Worm (Caenorhabditis elegans) whole organism, mixed stage, embryonic: ENCODE results near the gene crh-1.

ENCODE experiments used
- M03D4.4 ChIP-seq: sonication (generic microtip); optimal IDR thresholded peaks from 2 replicates; lab custom pipeline; 2017; ENCODE audit warnings: mild to moderate bottlenecking, missing genetic modification characterization, missing compliant biosample characterization
- ceh-39 ChIP-seq: fragments of 150-350 bp; optimal IDR thresholded peaks from 2 replicates; lab custom pipeline; 2014; ENCODE audit warnings: missing biosample characterization, missing genetic modification characterization
- ceh-43 ChIP-seq: fragments of 200-800 bp; sonication (Bioruptor generic); optimal IDR thresholded peaks from 2 replicates; lab custom pipeline; 2018; ENCODE audit warnings: mild to moderate bottlenecking, missing genetic modification characterization, moderate library complexity, missing compliant biosample characterization
- ceh-83 ChIP-seq: fragments of 200-800 bp; sonication (Bioruptor generic); optimal IDR thresholded peaks from 2 replicates; lab custom pipeline; 2018; ENCODE audit warnings: mild to moderate bottlenecking, missing genetic modification characterization, missing compliant biosample characterization
- ces-1 ChIP-seq: fragments of 150-350 bp; optimal IDR thresholded peaks from 2 replicates; lab custom pipeline; 2014; ENCODE audit warnings: missing biosample characterization, missing genetic modification reagents, missing genetic modification characterization
- drap-1 ChIP-seq: fragments of 200-800 bp; sonication (Bioruptor generic); optimal IDR thresholded peaks from 3 replicates; lab custom pipeline; 2018; ENCODE audit warnings: mild to moderate bottlenecking, missing genetic modification characterization, missing compliant biosample characterization
- elt-1 ChIP-seq: sonication (generic microtip); optimal IDR thresholded peaks from 2 replicates; lab custom pipeline; 2017; ENCODE audit warnings: missing genetic modification characterization, mild to moderate bottlenecking, missing compliant biosample characterization, antibody characterized with exemption, moderate library complexity, borderline replicate concordance; ENCODE audit not compliant: insufficient read depth
- elt-3 ChIP-seq: fragments of 150-350 bp; optimal IDR thresholded peaks from 2 replicates; lab custom pipeline; 2014; ENCODE audit warnings: missing biosample characterization, missing genetic modification characterization
- ham-2 ChIP-seq: fragments of 200-800 bp; sonication (Bioruptor generic); optimal IDR thresholded peaks from 2 replicates; lab custom pipeline; 2018; ENCODE audit warnings: mild to moderate bottlenecking, missing genetic modification characterization, missing compliant biosample characterization
- hlh-1 ChIP-seq: fragments of 150-350 bp; optimal IDR thresholded peaks from 2 replicates; lab custom pipeline; 2014; ENCODE audit warnings: missing biosample characterization, missing genetic modification reagents, missing genetic modification characterization
- lin-13 ChIP-seq: fragments of 150-350 bp; optimal IDR thresholded peaks from 2 replicates; lab custom pipeline; 2014; ENCODE audit warnings: missing biosample characterization, missing genetic modification characterization
- lin-32 ChIP-seq: fragments of 200-800 bp; sonication (Bioruptor generic); optimal IDR thresholded peaks from 2 replicates; lab custom pipeline; 2018; ENCODE audit warnings: mild to moderate bottlenecking, missing genetic modification characterization, missing compliant biosample characterization
- lsy-2 ChIP-seq: fragments of 150-350 bp; optimal IDR thresholded peaks from 2 replicates; lab custom pipeline; 2014; ENCODE audit warnings: missing biosample characterization, missing genetic modification characterization
- mep-1 ChIP-seq: fragments of 150-350 bp; optimal IDR thresholded peaks from 2 replicates; lab custom pipeline; 2017; ENCODE audit warnings: missing biosample characterization, missing genetic modification reagents, missing genetic modification characterization, inconsistent platforms
- mls-2 ChIP-seq: sonication (generic microtip); optimal IDR thresholded peaks from 2 replicates; lab custom pipeline; 2016; ENCODE audit warnings: mild to moderate bottlenecking, missing genetic modification characterization, moderate library complexity, missing compliant biosample characterization
- nhr-12 ChIP-seq: fragments of 150-350 bp; optimal IDR thresholded peaks from 2 replicates; lab custom pipeline; 2014; ENCODE audit warnings: missing biosample characterization, missing genetic modification characterization
- nhr-2 ChIP-seq: fragments of 150-350 bp; optimal IDR thresholded peaks from 2 replicates; lab custom pipeline; 2014; ENCODE audit warnings: missing biosample characterization, missing genetic modification characterization
- nhr-237 ChIP-seq: fragments of 150-350 bp; optimal IDR thresholded peaks from 2 replicates; lab custom pipeline; 2014; ENCODE audit warnings: missing biosample characterization, missing genetic modification characterization
- nhr-76 ChIP-seq: sonication (generic microtip); optimal IDR thresholded peaks from 2 replicates; lab custom pipeline; 2017; ENCODE audit warnings: missing biosample characterization, missing genetic modification characterization
- pha-4 ChIP-seq: fragments of 150-350 bp; optimal IDR thresholded peaks from 2 replicates; lab custom pipeline; 2018; ENCODE audit warnings: missing biosample characterization, missing genetic modification reagents, missing genetic modification characterization
- sem-2 ChIP-seq: fragments of 200-800 bp; sonication (Bioruptor generic); optimal IDR thresholded peaks from 2 replicates; lab custom pipeline; 2018; ENCODE audit warnings: mild to moderate bottlenecking, missing genetic modification characterization, missing compliant biosample characterization
- sptf-1 ChIP-seq: sonication (generic microtip); optimal IDR thresholded peaks from 2 replicates; lab custom pipeline; 2017; ENCODE audit warnings: mild to moderate bottlenecking, missing genetic modification characterization, moderate library complexity, missing compliant biosample characterization
- tbx-8 ChIP-seq: fragments of 200-800 bp; sonication (Bioruptor generic); optimal IDR thresholded peaks from 2 replicates; lab custom pipeline; 2018; ENCODE audit warnings: mild to moderate bottlenecking, missing genetic modification characterization, moderate library complexity, missing compliant biosample characterization
- unc-120 ChIP-seq: sonication (generic microtip); optimal IDR thresholded peaks from 2 replicates; lab custom pipeline; 2017; ENCODE audit warnings: missing genetic modification characterization, missing compliant biosample characterization; ENCODE audit not compliant: poor library complexity, severe bottlenecking
- unc-39 ChIP-seq: fragments of 150-350 bp; optimal IDR thresholded peaks from 2 replicates; lab custom pipeline; 2014; ENCODE audit warnings: missing biosample characterization, missing genetic modification characterization
- zip-8 ChIP-seq: fragments of 150-350 bp; optimal IDR thresholded peaks from 2 replicates; lab custom pipeline; 2014; ENCODE audit warnings: missing biosample characterization, missing genetic modification characterization
- ztf-11 ChIP-seq: fragments of 150-350 bp; optimal IDR thresholded peaks from 2 replicates; lab custom pipeline; 2014; ENCODE audit warnings: missing biosample characterization, missing genetic modification characterization

The crh-1 gene

ce11 chrIII:11657185-11657817 is at the start of gene crh-1:
Gene crh-1, plus strand, starts transcription at chrIII:11657767.
- TF ChIP-seq elt-1 (tag; lab: Kevin White, UChicago) = no peak
- TF ChIP-seq ztf-11 (tag; lab: Kevin White, UChicago) = no peak
- no peak for TF ChIP-seq ham-2 (GFP tag; lab: Kevin White, UChicago)
- TF ChIP-seq nhr-12 (tag; lab: Kevin White, UChicago) = no peak
- no peak for TF ChIP-seq nhr-76 (tag; lab: Kevin White, UChicago)
- no peak for TF ChIP-seq lin-32 (GFP tag; lab: Kevin White, UChicago)
- TF ChIP-seq ces-1 (GFP tag; lab: Kevin White, UChicago) = peak; percentile 54
- TF ChIP-seq unc-39 (tag; lab: Kevin White, UChicago) = no peak
- TF ChIP-seq lsy-2 (tag; lab: Kevin White, UChicago) = peak; percentile 35
- TF ChIP-seq ceh-83 (GFP tag; lab: Kevin White, UChicago) = no peak
- TF ChIP-seq sem-2 (GFP tag; lab: Kevin White, UChicago) = no peak
- TF ChIP-seq nhr-2 (tag; lab: Kevin White, UChicago) = no peak
- TF ChIP-seq ceh-43 (GFP tag; lab: Kevin White, UChicago) = no peak
- no peak for TF ChIP-seq M03D4.4 (tag; lab: Kevin White, UChicago)
- TF ChIP-seq hlh-1 (tag; lab: Kevin White, UChicago) = peak; percentile 27
- TF ChIP-seq mep-1 = peak; percentile 70
- no peak for TF ChIP-seq drap-1 (GFP tag; lab: Kevin White, UChicago)
- TF ChIP-seq elt-3 (tag; lab: Kevin White, UChicago) = no peak
- peak; percentile 54 for TF ChIP-seq nhr-237 (tag; lab: Kevin White, UChicago)
- no peak for TF ChIP-seq ceh-39
- TF ChIP-seq zip-8 (tag; lab: Kevin White, UChicago) = no peak
- TF ChIP-seq pha-4 (tag; lab: Kevin White, UChicago) = no peak
- TF ChIP-seq lin-13 = no peak
- no peak for TF ChIP-seq tbx-8 (GFP tag; lab: Kevin White, UChicago)

ce11 chrIII:11607870-11608269 is 49.7 kb upstream of the crh-1 start, which contains the start of gene Y66D12A.1:
Gene Y66D12A.1, plus strand, starts transcription at chrIII:11608170.
- no peak for TF ChIP-seq zip-8 (tag; lab: Kevin White, UChicago)
- TF ChIP-seq M03D4.4 (tag; lab: Kevin White, UChicago) = no peak
- TF ChIP-seq lin-13 = no peak
- TF ChIP-seq sem-2 (GFP tag; lab: Kevin White, UChicago) = no peak
- TF ChIP-seq sptf-1 = no peak
- TF ChIP-seq elt-1 (tag; lab: Kevin White, UChicago) = no peak
- no peak for TF ChIP-seq elt-3 (tag; lab: Kevin White, UChicago)
- TF ChIP-seq drap-1 (GFP tag; lab: Kevin White, UChicago) = no peak
- TF ChIP-seq lsy-2 (tag; lab: Kevin White, UChicago) = no peak
- TF ChIP-seq unc-120 (tag; lab: Kevin White, UChicago) = no peak
- TF ChIP-seq, all 35 proteins: peak for 0

ce11 chrIII:11609568-11609967 is 48.0 kb upstream of the crh-1 start, which contains the start of gene Y66D12A.30:
Gene Y66D12A.30, plus strand, starts transcription at chrIII:11609868.
- TF ChIP-seq mls-2 (tag; lab: Kevin White, UChicago) = no peak
- TF ChIP-seq tbx-8 (GFP tag; lab: Kevin White, UChicago) = no peak
- TF ChIP-seq sem-2 (GFP tag; lab: Kevin White, UChicago) = no peak
- no peak for TF ChIP-seq ham-2 (GFP tag; lab: Kevin White, UChicago)
- no peak for TF ChIP-seq drap-1 (GFP tag; lab: Kevin White, UChicago)
- no peak for TF ChIP-seq sptf-1
- no peak for TF ChIP-seq nhr-76 (tag; lab: Kevin White, UChicago)
- no peak for TF ChIP-seq ceh-43 (GFP tag; lab: Kevin White, UChicago)
- TF ChIP-seq zip-8 (tag; lab: Kevin White, UChicago) = no peak
- no peak for TF ChIP-seq unc-120 (tag; lab: Kevin White, UChicago)
- TF ChIP-seq, all 35 proteins: peak for 0

- TF ChIP-seq nhr-237 (tag; lab: Kevin White, UChicago) = no peak
- no peak for TF ChIP-seq mls-2 (tag; lab: Kevin White, UChicago)
- TF ChIP-seq ceh-43 (GFP tag; lab: Kevin White, UChicago) = no peak
- no peak for TF ChIP-seq ces-1 (GFP tag; lab: Kevin White, UChicago)
- no peak for TF ChIP-seq elt-1 (tag; lab: Kevin White, UChicago)
- TF ChIP-seq elt-3 (tag; lab: Kevin White, UChicago) = no peak
- TF ChIP-seq ztf-11 (tag; lab: Kevin White, UChicago) = no peak
- TF ChIP-seq lsy-2 (tag; lab: Kevin White, UChicago) = no peak
Observed at ce11 chrIII:11611618-11612247, 45.8 kb upstream of the crh-1 start.
